Worm (Caenorhabditis elegans): ENCODE data around the gene trmt-10C.2.

trmt-10C.2 gene

DNA sequence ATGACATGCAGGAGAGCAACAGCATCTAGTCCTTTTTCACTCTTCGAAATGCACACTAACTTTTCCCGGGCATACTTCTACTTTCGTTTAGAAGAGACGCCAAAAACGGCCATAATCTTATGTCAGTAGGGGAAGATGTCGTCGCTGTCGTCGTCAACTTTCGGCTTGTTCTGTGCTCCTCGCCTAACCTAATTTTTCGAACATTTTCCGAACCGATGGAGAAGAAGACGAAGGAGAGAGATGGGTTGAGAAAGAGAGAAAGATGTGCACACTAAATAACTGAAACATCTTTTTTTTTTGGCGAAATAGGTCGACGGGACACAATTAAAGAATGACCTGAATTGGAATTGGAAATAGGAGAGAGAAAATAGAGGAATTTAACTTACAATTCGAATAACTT is 35.7 kb upstream of the trmt-10C.2 start:
- no peak for TF ChIP-seq ceh-2 (tag; optimal IDR thresholded peaks at IDR 0.05)
- peak; percentile 90 for TF ChIP-seq unc-42 (tag; optimal IDR thresholded peaks at IDR 0.05)
- TF ChIP-seq pqm-1 (tag; optimal IDR thresholded peaks at IDR 0.05): no peak
- TF ChIP-seq madf-2 (tag; optimal IDR thresholded peaks at IDR 0.05): no peak
- no peak for TF ChIP-seq tbx-7 (tag; optimal IDR thresholded peaks at IDR 0.05)
- no peak for TF ChIP-seq pros-1 (tag; optimal IDR thresholded peaks at IDR 0.05)

DNA sequence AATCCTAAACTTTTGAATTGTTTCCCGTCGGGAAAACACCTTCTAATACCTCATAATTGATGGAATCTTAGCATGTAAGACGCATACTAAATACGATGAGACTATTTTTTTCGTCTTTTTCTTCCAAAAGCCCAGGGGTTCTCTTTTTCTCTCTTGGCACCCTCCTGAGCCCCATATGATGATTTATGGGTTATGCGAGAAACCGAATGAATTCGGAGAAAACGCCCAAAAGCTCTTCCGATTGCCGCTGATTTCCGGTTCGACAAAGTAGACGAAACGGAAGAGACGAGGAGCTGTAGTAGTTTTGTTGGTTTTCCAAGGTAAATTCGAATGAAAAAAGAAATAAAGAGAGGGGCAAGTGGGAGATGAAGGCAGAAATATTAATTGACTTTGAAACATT is 34.6 kb upstream of the trmt-10C.2 start:
- no peak for TF ChIP-seq fax-1 (tag; optimal IDR thresholded peaks at IDR 0.05)
- no peak for TF ChIP-seq elt-4 (tag; optimal IDR thresholded peaks at IDR 0.05)
- no peak for TF ChIP-seq F13H6.1 (tag; optimal IDR thresholded peaks at IDR 0.05)
- no peak for TF ChIP-seq C38D4.7 (GFP tag; optimal IDR thresholded peaks at IDR 0.05)
- TF ChIP-seq pat-9 (tag; optimal IDR thresholded peaks at IDR 0.05): no peak

DNA sequence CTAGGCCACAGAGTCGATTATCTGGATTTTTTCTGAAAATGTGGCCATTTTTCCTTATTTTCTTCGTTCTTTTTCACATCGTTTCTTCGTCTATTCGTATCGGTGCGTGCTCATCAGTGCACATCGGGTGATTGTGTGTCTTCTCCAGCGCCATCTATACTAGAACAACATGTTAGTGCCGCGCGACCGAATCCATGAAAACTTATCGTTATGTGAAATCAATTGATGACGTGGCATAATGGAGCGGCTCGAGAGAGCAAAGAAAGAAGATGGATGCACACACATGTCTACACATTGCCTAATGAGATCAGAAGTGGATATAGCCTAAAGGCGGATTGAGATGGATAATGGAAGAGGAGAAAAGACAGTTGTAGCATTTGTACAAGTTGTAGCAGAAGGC is 33.8 kb upstream of the trmt-10C.2 start:
- TF ChIP-seq hlh-13 (GFP tag; optimal IDR thresholded peaks at IDR 0.05): no peak
- peak; percentile 34 for TF ChIP-seq unc-42 (tag; optimal IDR thresholded peaks at IDR 0.05)

DNA sequence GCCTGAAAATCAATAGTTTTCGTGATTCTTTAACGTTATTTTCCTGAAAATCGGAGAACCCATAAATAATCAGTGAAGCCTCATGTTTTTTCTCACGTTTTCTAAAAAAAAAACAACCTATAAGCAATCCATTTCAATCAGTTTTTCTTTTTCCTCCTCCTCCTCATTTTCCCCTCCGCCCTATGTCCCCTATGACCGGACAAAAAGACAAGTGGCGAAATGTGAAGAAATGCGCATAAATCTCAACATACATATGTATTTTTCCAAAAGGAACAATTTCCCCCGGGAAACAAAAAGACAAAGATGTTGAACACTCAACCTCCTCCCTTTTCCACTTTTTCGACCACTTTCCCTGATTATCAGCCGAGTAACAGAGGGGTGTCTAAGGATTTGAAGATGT is 30.6 kb upstream of the trmt-10C.2 start:
- TF ChIP-seq nhr-11 (tag; optimal IDR thresholded peaks at IDR 0.05) (no peak), ref-2 (tag; optimal IDR thresholded peaks at IDR 0.05) (no peak), pat-9 (tag; optimal IDR thresholded peaks at IDR 0.05) (no peak), pros-1 (tag; optimal IDR thresholded peaks at IDR 0.05) (no peak), fkh-6 (tag; optimal IDR thresholded peaks at IDR 0.05) (no peak), unc-86 (tag; optimal IDR thresholded peaks at IDR 0.05) (no peak), C08G9.2 (tag; optimal IDR thresholded peaks at IDR 0.05) (no peak), fkh-10 (GFP tag; optimal IDR thresholded peaks at IDR 0.05) (no peak), pag-3 (tag; optimal IDR thresholded peaks at IDR 0.05; ENCODE audit: borderline replicate concordance) (no peak), ceh-14 (tag; optimal IDR thresholded peaks at IDR 0.05) (no peak), fax-1 (tag; optimal IDR thresholded peaks at IDR 0.05) (no peak), ets-4 (tag; optimal IDR thresholded peaks at IDR 0.05) (no peak), elt-2 (tag; optimal IDR thresholded peaks at IDR 0.05) (no peak), ahr-1 (tag; optimal IDR thresholded peaks at IDR 0.05) (no peak), odd-2 (tag; optimal IDR thresholded peaks at IDR 0.05) (no peak), ceh-24 (tag; optimal IDR thresholded peaks at IDR 0.05) (no peak), tbx-7 (tag; optimal IDR thresholded peaks at IDR 0.05) (no peak), unc-3 (GFP tag; conservative IDR thresholded peaks at IDR 0.05) (no peak), unc-3 (tag; optimal IDR thresholded peaks at IDR 0.05) (no peak), ceh-45 (GFP tag; IDR thresholded peaks at IDR 0.05) (no peak)

DNA sequence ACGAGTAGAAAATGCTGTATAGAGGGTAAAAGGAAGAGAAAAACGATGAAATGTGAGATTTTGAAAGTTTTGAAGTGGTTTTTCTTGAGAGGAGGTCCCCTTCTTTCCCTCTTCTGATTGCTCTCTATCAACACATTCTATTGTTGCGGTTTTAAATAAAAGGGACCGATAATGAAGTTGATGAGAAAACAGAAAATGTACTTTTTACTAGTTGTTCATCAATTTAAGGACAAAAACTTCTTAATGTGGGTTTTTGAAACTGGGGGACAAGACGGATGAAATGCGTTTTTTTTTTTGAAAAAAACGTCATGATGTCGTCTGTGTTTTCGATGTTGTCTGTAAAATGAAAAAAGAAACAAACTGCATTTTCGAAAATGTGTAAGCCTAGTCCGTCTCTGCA is 29.3 kb upstream of the trmt-10C.2 start:
- TF ChIP-seq pros-1 (tag; optimal IDR thresholded peaks at IDR 0.05) (no peak), mec-3 (tag; optimal IDR thresholded peaks at IDR 0.05; ENCODE audit: borderline replicate concordance) (no peak), hlh-8 (tag; optimal IDR thresholded peaks at IDR 0.05) (no peak), ahr-1 (tag; optimal IDR thresholded peaks at IDR 0.05) (no peak), ceh-24 (tag; optimal IDR thresholded peaks at IDR 0.05) (no peak), unc-55 (GFP tag; optimal IDR thresholded peaks at IDR 0.05) (no peak), hlh-6 (tag; optimal IDR thresholded peaks at IDR 0.05) (no peak), madf-2 (tag; optimal IDR thresholded peaks at IDR 0.05) (no peak), ets-4 (tag; optimal IDR thresholded peaks at IDR 0.05) (no peak), K02D7.2 (tag; optimal IDR thresholded peaks at IDR 0.05) (no peak), Y22D7AL.16 (tag; optimal IDR thresholded peaks at IDR 0.05) (no peak), pqm-1 (tag; optimal IDR thresholded peaks at IDR 0.05) (no peak), fkh-6 (tag; optimal IDR thresholded peaks at IDR 0.05) (no peak), ceh-9 (tag; optimal IDR thresholded peaks at IDR 0.05) (no peak), ttx-3 (tag; optimal IDR thresholded peaks at IDR 0.05) (no peak), ceh-18 (tag; optimal IDR thresholded peaks at IDR 0.05) (no peak), ceh-19 (GFP tag; optimal IDR thresholded peaks at IDR 0.05) (no peak), ztf-16 (tag; optimal IDR thresholded peaks at IDR 0.05) (no peak), pat-9 (tag; optimal IDR thresholded peaks at IDR 0.05) (no peak), C38D4.7 (GFP tag; optimal IDR thresholded peaks at IDR 0.05) (no peak)
